Fruit fly (Drosophila melanogaster) whole organism, embryonic: ENCODE data around the gene CG34348.
A peak's percentile ranks its signal among the peaks of the same experiment; 100 is the strongest.

Source experiments
- Adf1 ChIP-seq: fragments of 200-800 bp; sonication (Bioruptor generic); IDR thresholded peaks from 2 replicates; pipeline ENCODE4 v1.3.6; 2022; ENCODE audit warnings: missing biosample characterization, missing genetic modification characterization
- Bdp1 ChIP-seq: fragments of 200-800 bp; sonication (Bioruptor generic); optimal IDR thresholded peaks from 3 replicates; lab custom pipeline; 2016; ENCODE audit warnings: missing biosample characterization, missing genetic modification characterization
- CG10565 ChIP-seq: fragments of 200-800 bp; sonication (Bioruptor generic); optimal IDR thresholded peaks from 3 replicates; lab custom pipeline; 2016; ENCODE audit warnings: missing biosample characterization, mild to moderate bottlenecking, missing genetic modification characterization
- CG12104 ChIP-seq: fragments of 200-800 bp; sonication (Bioruptor generic); optimal IDR thresholded peaks from 3 replicates; lab custom pipeline; 2016; ENCODE audit warnings: missing biosample characterization, missing genetic modification characterization
- CG12769 ChIP-seq: fragments of 200-800 bp; sonication (Bioruptor generic); optimal IDR thresholded peaks from 2 replicates; lab custom pipeline; 2019; ENCODE audit warnings: missing biosample characterization, mild to moderate bottlenecking, missing genetic modification characterization, moderate library complexity
- CG16863 ChIP-seq: fragments of 200-800 bp; sonication (Bioruptor generic); optimal IDR thresholded peaks from 3 replicates; lab custom pipeline; 2016; ENCODE audit warnings: missing biosample characterization, missing genetic modification characterization
- CG17186 ChIP-seq: fragments of 200-800 bp; sonication (Bioruptor generic); optimal IDR thresholded peaks from 3 replicates; lab custom pipeline; 2017; ENCODE audit warnings: missing biosample characterization, missing genetic modification reagents, missing genetic modification characterization
- CG17568 ChIP-seq: fragments of 200-800 bp; sonication (Bioruptor generic); optimal IDR thresholded peaks from 2 replicates; lab custom pipeline; 2018; ENCODE audit warnings: missing biosample characterization, mild to moderate bottlenecking, missing genetic modification characterization, moderate library complexity
- CG1792 ChIP-seq: fragments of 200-800 bp; sonication (Bioruptor generic); optimal IDR thresholded peaks from 2 replicates; lab custom pipeline; 2016; ENCODE audit warnings: missing biosample characterization, missing genetic modification characterization
- CG2120 ChIP-seq: fragments of 200-800 bp; sonication (Bioruptor generic); optimal IDR thresholded peaks from 3 replicates; lab custom pipeline; 2016; ENCODE audit warnings: missing biosample characterization, missing genetic modification characterization
- CG30431 ChIP-seq: fragments of 200-800 bp; sonication (Bioruptor generic); optimal IDR thresholded peaks from 2 replicates; lab custom pipeline; 2017; ENCODE audit warnings: missing biosample characterization, missing genetic modification characterization
- CG4617 ChIP-seq: fragments of 200-800 bp; sonication (Bioruptor generic); optimal IDR thresholded peaks from 3 replicates; lab custom pipeline; 2016; ENCODE audit warnings: missing biosample characterization, missing genetic modification characterization, borderline replicate concordance
- CG7839 ChIP-seq: fragments of 200-800 bp; sonication (Bioruptor generic); optimal IDR thresholded peaks from 3 replicates; lab custom pipeline; 2018; ENCODE audit warnings: missing biosample characterization, mild to moderate bottlenecking, missing genetic modification characterization, moderate library complexity
- CG8290 ChIP-seq, 3 experiments: fragments of 200-800 bp; sonication (Bioruptor generic); optimal IDR thresholded peaks; 2 replicates each; lab custom pipeline; 2016 to 2019; ENCODE audit warnings: missing biosample characterization in 3 of 3, missing genetic modification characterization in 3 of 3, mild to moderate bottlenecking in 2 of 3, moderate library complexity in 1 of 3
- CG8944 ChIP-seq: fragments of 200-800 bp; sonication (Bioruptor generic); optimal IDR thresholded peaks from 3 replicates; lab custom pipeline; 2016; ENCODE audit warnings: missing biosample characterization, missing genetic modification characterization
- CG9797 ChIP-seq: fragments of 200-800 bp; sonication (Bioruptor generic); optimal IDR thresholded peaks from 3 replicates; lab custom pipeline; 2018; ENCODE audit warnings: missing biosample characterization, mild to moderate bottlenecking, missing genetic modification characterization
- Chrac-16 ChIP-seq: fragments of 200-800 bp; sonication (Bioruptor generic); optimal IDR thresholded peaks from 3 replicates; lab custom pipeline; 2016; ENCODE audit warnings: missing biosample characterization, missing genetic modification characterization
- D19B ChIP-seq: fragments of 200-800 bp; sonication (Bioruptor generic); optimal IDR thresholded peaks from 2 replicates; lab custom pipeline; 2017; ENCODE audit warnings: missing biosample characterization, mild to moderate bottlenecking, missing genetic modification characterization
- Dek ChIP-seq: fragments of 200-800 bp; sonication (Bioruptor generic); optimal IDR thresholded peaks from 3 replicates; lab custom pipeline; 2019; ENCODE audit warnings: missing biosample characterization, mild to moderate bottlenecking, missing genetic modification characterization, moderate library complexity
- Doc3 ChIP-seq: fragments of 200-800 bp; sonication (Bioruptor generic); IDR thresholded peaks from 3 replicates; pipeline ENCODE4 v1.3.6; 2022; ENCODE audit warnings: missing biosample characterization, missing genetic modification characterization; ENCODE audit not compliant: partially characterized antibody
- Ets65A ChIP-seq: fragments of 200-800 bp; sonication (Bioruptor generic); peaks from one replicate; lab custom pipeline; 2016; ENCODE audit warnings: missing biosample characterization, missing genetic modification characterization
- Fer1 ChIP-seq: fragments of 200-800 bp; sonication (Bioruptor generic); optimal IDR thresholded peaks from 2 replicates; lab custom pipeline; 2017; ENCODE audit warnings: missing biosample characterization, mild to moderate bottlenecking, missing genetic modification characterization
- Hmr ChIP-seq: fragments of 200-800 bp; sonication (Bioruptor generic); optimal IDR thresholded peaks from 3 replicates; lab custom pipeline; 2017; ENCODE audit warnings: mild to moderate bottlenecking, missing biosample characterization, missing genetic modification reagents, missing genetic modification characterization
- Hsf ChIP-seq: fragments of 200-800 bp; sonication (Bioruptor generic); optimal IDR thresholded peaks from 3 replicates; lab custom pipeline; 2016; ENCODE audit warnings: missing biosample characterization, missing genetic modification characterization
- MBD-R2 ChIP-seq: fragments of 200-800 bp; sonication (Bioruptor generic); IDR thresholded peaks from 2 replicates; pipeline ENCODE4 v1.3.6; 2022; ENCODE audit warnings: missing biosample characterization, missing genetic modification characterization
- MESR4 ChIP-seq: fragments of 200-800 bp; sonication (Bioruptor generic); optimal IDR thresholded peaks from 2 replicates; lab custom pipeline; 2018; ENCODE audit warnings: missing biosample characterization, mild to moderate bottlenecking, missing genetic modification characterization, moderate library complexity
- Max ChIP-seq: fragments of 200-800 bp; sonication (Bioruptor generic); optimal IDR thresholded peaks from 2 replicates; lab custom pipeline; 2016; ENCODE audit warnings: missing biosample characterization, mild to moderate bottlenecking, missing genetic modification characterization
- Myb ChIP-seq: fragments of 200-800 bp; sonication (Bioruptor generic); optimal IDR thresholded peaks from 2 replicates; lab custom pipeline; 2016; ENCODE audit warnings: missing biosample characterization, missing genetic modification characterization
- NC2β ChIP-seq: fragments of 200-800 bp; sonication (Bioruptor generic); optimal IDR thresholded peaks from 2 replicates; lab custom pipeline; 2016; ENCODE audit warnings: missing biosample characterization, missing genetic modification characterization
- Nf-YC ChIP-seq: fragments of 200-800 bp; optimal IDR thresholded peaks from 3 replicates; lab custom pipeline; 2019; ENCODE audit warnings: missing biosample characterization, mild to moderate bottlenecking, missing genetic modification characterization, moderate library complexity
- Taf1 ChIP-seq: fragments of 200-800 bp; sonication (Bioruptor generic); IDR thresholded peaks from 2 replicates; pipeline ENCODE4 v1.3.6; 2022; ENCODE audit warnings: missing biosample characterization, missing genetic modification characterization
- ase ChIP-seq: fragments of 200-800 bp; sonication (Bioruptor generic); IDR thresholded peaks from 3 replicates; pipeline ENCODE4 v1.3.6; 2022; ENCODE audit warnings: missing biosample characterization, missing genetic modification characterization
- bbx ChIP-seq: fragments of 200-800 bp; sonication (Bioruptor generic); IDR thresholded peaks from 2 replicates; pipeline ENCODE4 v1.3.6; 2022; ENCODE audit warnings: missing biosample characterization, missing genetic modification characterization; ENCODE audit not compliant: partially characterized antibody
- bsh ChIP-seq, 2 experiments: fragments of 200-800 bp; sonication (Bioruptor generic); optimal IDR thresholded peaks; 2 replicates each; lab custom pipeline; 2017 to 2018; ENCODE audit warnings: mild to moderate bottlenecking in 2 of 2, missing biosample characterization in 2 of 2, missing genetic modification characterization in 2 of 2, moderate library complexity in 1 of 2
- crp ChIP-seq, 2 experiments: fragments of 200-800 bp; sonication (Bioruptor generic); optimal IDR thresholded peaks; 2 replicates in 1 of 2; 3 replicates in 1 of 2; lab custom pipeline; 2017; ENCODE audit warnings: missing biosample characterization in 2 of 2, missing genetic modification characterization in 2 of 2, mild to moderate bottlenecking in 1 of 2, moderate library complexity in 1 of 2
- fd64A ChIP-seq: fragments of 200-800 bp; sonication (Bioruptor generic); optimal IDR thresholded peaks from 3 replicates; lab custom pipeline; 2018; ENCODE audit warnings: missing biosample characterization, mild to moderate bottlenecking, missing genetic modification characterization
- gsb ChIP-seq: fragments of 200-800 bp; sonication (Bioruptor generic); IDR thresholded peaks from 2 replicates; pipeline ENCODE4 v1.3.6; 2022; ENCODE audit warnings: missing biosample characterization, missing genetic modification characterization
- jumu ChIP-seq: fragments of 200-800 bp; sonication (Bioruptor generic); optimal IDR thresholded peaks from 3 replicates; lab custom pipeline; 2016; ENCODE audit warnings: missing biosample characterization, missing genetic modification characterization
- lola ChIP-seq, 3 experiments: fragments of >200 bp in 2 of 3; fragments of 200-800 bp in 1 of 3; sonication (Bioruptor generic) in 1 of 3; optimal IDR thresholded peaks; 2 replicates each; lab custom pipeline; 2017 to 2019; ENCODE audit warnings: missing biosample characterization in 3 of 3, missing genetic modification characterization in 3 of 3, mild to moderate bottlenecking in 1 of 3, moderate library complexity in 1 of 3
- pho ChIP-seq: fragments of 200-800 bp; sonication (Bioruptor generic); optimal IDR thresholded peaks from 2 replicates; lab custom pipeline; 2016; ENCODE audit warnings: missing biosample characterization, missing genetic modification characterization
- sqz ChIP-seq: fragments of 200-800 bp; sonication (Bioruptor generic); optimal IDR thresholded peaks from 3 replicates; lab custom pipeline; 2018; ENCODE audit warnings: missing biosample characterization, mild to moderate bottlenecking, missing genetic modification characterization
- tll ChIP-seq, 2 experiments: fragments of 200-800 bp in 1 of 2; fragments of >200 bp in 1 of 2; sonication (Bioruptor generic) in 1 of 2; optimal IDR thresholded peaks; 2 replicates each; lab custom pipeline; 2017 to 2019; ENCODE audit warnings: missing biosample characterization in 2 of 2, missing genetic modification characterization in 2 of 2, mild to moderate bottlenecking in 1 of 2, moderate library complexity in 1 of 2
- trem ChIP-seq: fragments of 200-800 bp; optimal IDR thresholded peaks from 3 replicates; lab custom pipeline; 2019; ENCODE audit warnings: missing biosample characterization, mild to moderate bottlenecking, missing genetic modification characterization, moderate library complexity
- unpg ChIP-seq: fragments of 200-800 bp; sonication (Bioruptor generic); optimal IDR thresholded peaks from 3 replicates; lab custom pipeline; 2018; ENCODE audit warnings: missing biosample characterization, mild to moderate bottlenecking, missing genetic modification characterization, moderate library complexity
- z ChIP-seq: fragments of 200-800 bp; sonication (Bioruptor generic); IDR thresholded peaks from 3 replicates; pipeline ENCODE4 v1.3.6; 2022; ENCODE audit warnings: missing biosample characterization, missing genetic modification characterization
- zen ChIP-seq: fragments of 200-800 bp; sonication (Bioruptor generic); optimal IDR thresholded peaks from 3 replicates; lab custom pipeline; 2018; ENCODE audit warnings: missing biosample characterization, mild to moderate bottlenecking, missing genetic modification characterization, moderate library complexity
- zen2 ChIP-seq: fragments of 200-800 bp; sonication (Bioruptor generic); IDR thresholded peaks from 3 replicates; pipeline ENCODE4 v1.3.6; 2022; ENCODE audit warnings: missing biosample characterization, missing genetic modification characterization; ENCODE audit not compliant: partially characterized antibody

CG34348 gene

dm6 chrX:11325175-11325768 is 14.4 kb upstream of the CG34348 start, which contains the start of gene Gapvd1 (continued):
- TF ChIP-seq tll (GFP tag; optimal IDR thresholded peaks at IDR 0.05; lab: Kevin White, UChicago) (no peak), Ets65A (GFP tag; lab: Kevin White, UChicago) (peak; percentile 43), Adf1 (GFP tag; lab: Robert Waterston, UW) (no peak), Hmr (GFP tag; lab: Kevin White, UChicago) (peak; percentile 6), Nf-YC (tag; lab: Kevin White, UChicago) (peak; percentile 11), Chrac-16 (GFP tag; lab: Kevin White, UChicago) (no peak), CG10565 (no peak), CG12769 (peak; percentile 34), CG9797 (peak; percentile 28), crp (GFP tag; optimal IDR thresholded peaks at IDR 0.05; lab: Kevin White, UChicago) (peak in 1 of 2 experiments; percentile 88), CG17568 (GFP tag; lab: Kevin White, UChicago) (peak; percentile 26), CG30431 (no peak), CG2120 (GFP tag; lab: Kevin White, UChicago) (peak; percentile 49), zen2 (GFP tag; lab: Robert Waterston, UW) (peak; percentile 73), Myb (GFP tag; lab: Kevin White, UChicago) (peak; percentile 17), CG8290 (GFP tag; optimal IDR thresholded peaks at IDR 0.05; lab: Kevin White, UChicago) (no peak), CG8290 (tag; optimal IDR thresholded peaks at IDR 0.05; lab: Kevin White, UChicago) (peak in 1 of 2 experiments; percentile 46)

dm6 chrX:11326213-11326731 is 13.4 kb upstream of the CG34348 start:
- TF ChIP-seq Hsf (GFP tag; lab: Kevin White, UChicago) = peak; percentile 63
- peak; percentile 54 for TF ChIP-seq CG16863 (GFP tag; lab: Kevin White, UChicago)
- TF ChIP-seq Max = peak; percentile 48
- no peak for TF ChIP-seq bbx (GFP tag; lab: Robert Waterston, UW)
- no peak for TF ChIP-seq z (GFP tag; lab: Robert Waterston, UW)
- TF ChIP-seq MBD-R2 (GFP tag; lab: Robert Waterston, UW) = peak; percentile 44; the same call in 1 of the 2 replicates
- peak; percentile 82 for TF ChIP-seq CG7839 (tag; lab: Kevin White, UChicago)
- no peak for TF ChIP-seq Adf1 (GFP tag; lab: Robert Waterston, UW)
- peak; percentile 33 for TF ChIP-seq D19B (GFP tag; lab: Kevin White, UChicago)
- no peak; the same call in 1 of the 3 replicates for TF ChIP-seq ase (GFP tag; lab: Robert Waterston, UW)
- peak; percentile 43 for TF ChIP-seq NC2β (GFP tag; lab: Kevin White, UChicago)
- peak; percentile 67 for TF ChIP-seq Dek (tag; lab: Kevin White, UChicago)
- TF ChIP-seq CG17186 (GFP tag; lab: Kevin White, UChicago) = peak; percentile 38
- peak; percentile 28 for TF ChIP-seq CG1792 (GFP tag; lab: Kevin White, UChicago)
- TF ChIP-seq CG4617 (GFP tag; lab: Kevin White, UChicago) = peak; percentile 3
- peak; percentile 8 for TF ChIP-seq MESR4 (GFP tag; lab: Kevin White, UChicago)
- TF ChIP-seq lola (GFP tag; optimal IDR thresholded peaks at IDR 0.05; lab: Kevin White, UChicago) = peak in 1 of 3 experiments; percentile 50
- TF ChIP-seq pho (GFP tag; lab: Kevin White, UChicago) = peak; percentile 61
- TF ChIP-seq bsh (GFP tag; optimal IDR thresholded peaks at IDR 0.05; lab: Kevin White, UChicago) = peak; percentile 8 to 68
- peak; percentile 40; the same call in 1 of the 2 replicates for TF ChIP-seq gsb
- peak; percentile 26 for TF ChIP-seq fd64A
- TF ChIP-seq Taf1 (GFP tag; lab: Robert Waterston, UW) = peak; percentile 41; the same call in 1 of the 2 replicates
- TF ChIP-seq Bdp1 (GFP tag; lab: Kevin White, UChicago) = peak; percentile 8
- TF ChIP-seq zen (tag; lab: Kevin White, UChicago) = peak; percentile 15
- TF ChIP-seq jumu (GFP tag; lab: Kevin White, UChicago) = peak; percentile 55
- TF ChIP-seq Fer1 (GFP tag; lab: Kevin White, UChicago) = peak; percentile 77
- peak; percentile 36 for TF ChIP-seq CG8944 (GFP tag; lab: Kevin White, UChicago)
- peak; percentile 55 for TF ChIP-seq CG12104 (GFP tag; lab: Kevin White, UChicago)
- TF ChIP-seq sqz = peak; percentile 56
- peak; percentile 24 for TF ChIP-seq trem (tag; lab: Kevin White, UChicago)
- TF ChIP-seq Doc3 (GFP tag; lab: Robert Waterston, UW) = no peak
- TF ChIP-seq unpg = peak; percentile 76
